Fruit fly (Drosophila melanogaster) Kc167 (cell line): ENCODE results near the gene CG12256.

Experiments
- Myc ChIP-seq: fragments of >200 bp; optimal IDR thresholded peaks from 2 replicates; lab custom pipeline; 2017; ENCODE audit warnings: missing external identifiers
- Sin3A ChIP-seq: fragments of >200 bp; optimal IDR thresholded peaks from 2 replicates; lab custom pipeline; 2018; ENCODE audit warnings: missing external identifiers
- h ChIP-seq: fragments of >200 bp; optimal IDR thresholded peaks from 3 replicates; lab custom pipeline; 2018; ENCODE audit warnings: missing external identifiers
- insv ChIP-seq: fragments of >200 bp; optimal IDR thresholded peaks from 3 replicates; lab custom pipeline; 2018; ENCODE audit warnings: missing external identifiers
- psq ChIP-seq: fragments of >200 bp; optimal IDR thresholded peaks from 2 replicates; lab custom pipeline; 2017; ENCODE audit warnings: missing external identifiers
- ttk ChIP-seq: sonication (Bioruptor generic); optimal IDR thresholded peaks from 2 replicates; lab custom pipeline; 2017; ENCODE audit warnings: missing external identifiers

CG12256 gene

dm6 chr3R:12226239-12226638, at the start of gene CG12256:
CG12256 (minus strand) TSS chr3R:12226339.
- TF ChIP-seq psq (no peak), Sin3A (lab: Kevin White, UChicago) (no peak), ttk (no peak), insv (no peak), h (lab: Kevin White, UChicago) (no peak), Myc (lab: Kevin White, UChicago) (no peak)

DNA sequence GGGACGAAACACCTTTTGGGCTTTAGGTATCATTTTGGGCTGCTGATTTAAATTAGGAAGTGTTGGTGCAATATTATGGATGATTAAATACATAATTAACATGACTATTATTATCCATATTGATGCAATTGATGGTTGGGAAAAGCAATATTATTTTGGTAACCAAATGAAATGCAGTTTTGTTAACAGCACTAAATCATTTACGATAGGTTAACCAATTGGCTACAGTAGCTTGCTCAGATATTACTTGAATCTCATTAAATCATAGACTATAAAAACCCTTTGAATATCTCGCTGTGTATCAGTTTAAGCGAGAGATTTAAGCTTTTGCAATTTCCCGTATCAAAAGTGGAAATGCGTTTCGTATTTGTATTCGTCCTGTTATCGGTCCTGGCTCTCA, 46.7 kb upstream of the CG12256 start, which contains the start of gene Sfp87B:
TSS of gene Sfp87B (plus strand) at position 301 of the 400 bp plus-strand sequence.
- TF ChIP-seq ttk: no peak

DNA sequence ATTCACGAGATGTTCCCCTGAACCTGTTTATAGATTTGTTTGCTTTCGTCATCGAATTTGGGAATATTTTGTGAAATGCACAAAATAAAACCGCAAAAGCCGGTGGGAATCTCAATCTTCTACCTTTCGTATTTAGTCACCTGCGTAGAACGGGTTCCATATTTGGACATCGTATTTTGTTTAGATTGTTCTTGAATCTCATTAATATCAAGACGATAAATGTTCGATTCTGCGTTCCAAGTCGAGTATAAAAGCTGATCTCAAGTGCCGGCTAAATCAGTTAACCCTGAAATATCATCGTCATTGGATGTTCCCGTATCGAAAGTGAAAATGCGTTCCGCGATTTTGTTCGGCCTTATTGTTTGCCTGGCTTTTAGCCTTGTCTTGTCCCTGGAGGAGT, 44.5 kb upstream of the CG12256 start, which contains the start of gene CG17738:
TSS of gene CG17738 (plus strand) at position 301 of the 400 bp plus-strand sequence.
- TF ChIP-seq Myc (lab: Kevin White, UChicago) (no peak), insv (no peak), h (lab: Kevin White, UChicago) (no peak), psq (no peak), Sin3A (lab: Kevin White, UChicago) (no peak), ttk (no peak)

- TF ChIP-seq ttk (no peak), insv (no peak), psq (no peak), Myc (lab: Kevin White, UChicago) (no peak), Sin3A (lab: Kevin White, UChicago) (no peak), h (lab: Kevin White, UChicago) (no peak)
These were observed 43.8 kb upstream of the CG12256 start for dm6 chr3R:12269889-12270403.

- TF ChIP-seq Sin3A (lab: Kevin White, UChicago): no peak
- TF ChIP-seq insv: no peak
- TF ChIP-seq psq: no peak
- TF ChIP-seq ttk: no peak
- no peak for TF ChIP-seq Myc (lab: Kevin White, UChicago)
- no peak for TF ChIP-seq h (lab: Kevin White, UChicago)
These were observed 34.5 kb upstream of the CG12256 start, which contains the start of gene CG44038 for dm6 chr3R:12260669-12261068. CG44038 (plus strand) TSS chr3R:12260969.

- TF ChIP-seq Myc (lab: Kevin White, UChicago) (no peak), insv (no peak), ttk (no peak), h (lab: Kevin White, UChicago) (no peak), psq (no peak), Sin3A (lab: Kevin White, UChicago) (no peak)
These were observed 33.7 kb upstream of the CG12256 start for dm6 chr3R:12259819-12260218.

DNA sequence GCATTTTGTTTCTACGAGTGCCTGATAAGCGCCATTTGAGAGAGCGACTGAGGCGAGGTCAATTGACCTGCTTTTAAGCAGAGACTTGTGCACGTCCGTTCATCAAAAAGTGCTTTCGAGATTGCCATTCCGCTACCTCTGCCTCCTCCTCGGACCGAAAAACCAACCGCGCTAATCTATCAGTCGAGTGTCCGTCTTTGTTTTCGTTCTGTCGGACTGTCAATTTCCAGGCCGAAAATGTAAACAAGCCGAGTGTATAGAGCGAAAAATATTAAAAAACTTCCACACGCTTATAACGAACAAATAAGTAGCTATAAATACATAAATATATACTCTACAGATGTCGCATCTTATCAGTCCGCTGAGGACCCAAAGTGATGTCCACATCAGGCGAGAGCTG, 32.9 kb upstream of the CG12256 start:
- TF ChIP-seq Myc (lab: Kevin White, UChicago) (no peak), insv (no peak), psq (no peak), h (lab: Kevin White, UChicago) (no peak), ttk (no peak), Sin3A (lab: Kevin White, UChicago) (no peak)

DNA sequence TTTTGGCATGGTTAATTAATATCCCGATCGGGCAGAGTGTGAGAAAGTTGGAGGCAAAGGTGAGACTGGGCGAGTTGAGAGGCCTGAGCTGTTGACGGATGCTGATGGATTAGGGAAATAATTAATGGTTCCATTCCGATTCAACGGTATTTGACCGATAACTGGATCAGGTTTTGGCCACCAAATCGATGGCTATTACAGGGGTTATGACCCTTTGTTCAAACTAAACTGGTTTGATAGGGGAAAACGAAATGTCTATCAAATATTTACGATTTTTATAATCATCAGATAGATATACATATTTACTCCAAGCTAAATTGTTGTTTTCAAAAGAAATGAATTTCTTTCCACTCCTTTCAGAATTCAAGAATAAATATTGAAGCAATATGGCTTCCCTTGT, 32.3 kb upstream of the CG12256 start, which contains the start of the genes CG44037 and svp:
TSS of gene CG44037 (plus strand) at position 301 of the 400 bp plus-strand sequence.
TSS of gene svp (plus strand) at position 301 of the 400 bp plus-strand sequence.
- TF ChIP-seq Myc (lab: Kevin White, UChicago) (no peak), h (lab: Kevin White, UChicago) (no peak), ttk (no peak), Sin3A (lab: Kevin White, UChicago) (no peak), insv (no peak), psq (no peak)

dm6 chr3R:12253887-12254286, 27.7 kb upstream of the CG12256 start, which contains the start of gene CG3942:
CG3942 (plus strand) TSS chr3R:12254187.
- TF ChIP-seq h (lab: Kevin White, UChicago) (no peak), psq (no peak), Myc (lab: Kevin White, UChicago) (no peak), insv (no peak), Sin3A (lab: Kevin White, UChicago) (no peak), ttk (no peak)

DNA sequence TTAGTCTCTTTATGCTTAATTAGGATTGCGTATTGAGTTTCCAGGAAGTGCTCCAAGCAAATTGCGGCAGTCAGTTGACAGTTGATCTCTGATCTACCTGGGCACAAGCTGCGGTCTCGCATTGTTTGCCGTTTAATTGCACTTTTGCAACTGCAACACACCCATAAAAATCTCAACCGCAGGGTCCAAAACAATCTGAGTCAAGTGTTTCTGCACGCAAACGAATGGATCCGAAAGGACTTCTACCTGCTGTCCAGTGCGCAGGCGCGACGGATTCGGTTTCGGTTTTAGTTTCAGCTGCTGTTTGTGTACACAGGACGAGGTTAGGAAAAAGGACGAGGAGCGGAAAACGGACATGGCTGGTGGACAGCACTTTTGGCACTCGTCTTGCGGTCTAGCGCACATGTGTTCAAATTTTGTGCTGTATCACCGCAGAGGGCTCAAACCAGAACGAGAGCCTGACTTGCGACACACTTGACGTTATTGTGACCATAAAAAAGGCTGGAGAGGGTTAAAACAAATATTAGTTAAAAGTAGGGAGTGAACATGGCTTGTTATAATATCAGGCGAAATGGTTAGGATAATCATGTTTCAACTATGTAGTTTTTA, 26.4 kb upstream of the CG12256 start:
- TF ChIP-seq h (lab: Kevin White, UChicago) (no peak), Sin3A (lab: Kevin White, UChicago) (no peak), ttk (no peak), Myc (lab: Kevin White, UChicago) (no peak), psq (no peak), insv (no peak)

- TF ChIP-seq h (lab: Kevin White, UChicago) (no peak), ttk (no peak), insv (no peak), psq (no peak), Sin3A (lab: Kevin White, UChicago) (no peak), Myc (lab: Kevin White, UChicago) (no peak)
These were observed 25.4 kb upstream of the CG12256 start for dm6 chr3R:12251534-12251933.

dm6 chr3R:12250204-12250603, 24.1 kb upstream of the CG12256 start:
- no peak for TF ChIP-seq psq
- no peak for TF ChIP-seq insv
- TF ChIP-seq ttk: no peak
- no peak for TF ChIP-seq Sin3A (lab: Kevin White, UChicago)
- no peak for TF ChIP-seq Myc (lab: Kevin White, UChicago)
- TF ChIP-seq h (lab: Kevin White, UChicago): no peak

dm6 chr3R:12248243-12248642, 22.1 kb upstream of the CG12256 start:
- TF ChIP-seq Sin3A (lab: Kevin White, UChicago): no peak
- TF ChIP-seq h (lab: Kevin White, UChicago): no peak
- TF ChIP-seq Myc (lab: Kevin White, UChicago): no peak
- no peak for TF ChIP-seq psq
- no peak for TF ChIP-seq insv
- TF ChIP-seq ttk: no peak
